Fruit fly (Drosophila melanogaster) whole organism, embryonic: ENCODE data around the gene Rcd2.

Source experiments
- Awh ChIP-seq: fragments of 200-800 bp; sonication (Bioruptor generic); IDR thresholded peaks from 2 replicates; pipeline ENCODE4, ENCODE4 v1.3.6; 2022; ENCODE audit warnings: missing biosample characterization, missing genetic modification characterization
- CG10431 ChIP-seq: fragments of 200-800 bp; sonication (Bioruptor generic); optimal IDR thresholded peaks from 3 replicates; lab custom pipeline; 2018; ENCODE audit warnings: missing biosample characterization, mild to moderate bottlenecking, missing genetic modification characterization
- CG12104 ChIP-seq: fragments of 200-800 bp; sonication (Bioruptor generic); optimal IDR thresholded peaks from 3 replicates; lab custom pipeline; 2016; ENCODE audit warnings: missing biosample characterization, missing genetic modification characterization
- CG13624 ChIP-seq: fragments of 200-800 bp; sonication (Bioruptor generic); optimal IDR thresholded peaks from 2 replicates; lab custom pipeline; 2016; ENCODE audit warnings: missing biosample characterization, missing genetic modification characterization
- CG1602 ChIP-seq: fragments of 200-800 bp; sonication (Bioruptor generic); optimal IDR thresholded peaks from 3 replicates; lab custom pipeline; 2016; ENCODE audit warnings: missing biosample characterization, missing genetic modification characterization
- CG17359 ChIP-seq: fragments of 200-800 bp; sonication (Bioruptor generic); optimal IDR thresholded peaks from 3 replicates; lab custom pipeline; 2018; ENCODE audit warnings: missing biosample characterization, mild to moderate bottlenecking, missing genetic modification characterization, moderate library complexity
- CG18011 ChIP-seq: fragments of 200-800 bp; sonication (Bioruptor generic); optimal IDR thresholded peaks from 2 replicates; lab custom pipeline; 2017; ENCODE audit warnings: missing biosample characterization, missing genetic modification characterization, mild to moderate bottlenecking, moderate library complexity, missing genotype
- CG18619 ChIP-seq: fragments of 200-800 bp; sonication (Bioruptor generic); optimal IDR thresholded peaks from 3 replicates; lab custom pipeline; 2017; ENCODE audit warnings: missing biosample characterization, mild to moderate bottlenecking, missing genetic modification characterization
- CG2202 ChIP-seq: fragments of 200-800 bp; sonication (Bioruptor generic); optimal IDR thresholded peaks from 2 replicates; lab custom pipeline; 2018; ENCODE audit warnings: missing biosample characterization, mild to moderate bottlenecking, missing genetic modification characterization
- CG2678 ChIP-seq: fragments of 200-800 bp; sonication (Bioruptor generic); optimal IDR thresholded peaks from 3 replicates; lab custom pipeline; 2019; ENCODE audit warnings: missing biosample characterization, mild to moderate bottlenecking, missing genetic modification characterization, moderate library complexity
- CG2712 ChIP-seq: fragments of 200-800 bp; optimal IDR thresholded peaks from 3 replicates; lab custom pipeline; 2019; ENCODE audit warnings: missing biosample characterization, mild to moderate bottlenecking, missing genetic modification characterization, moderate library complexity
- CG31224 ChIP-seq: fragments of 200-800 bp; sonication (Bioruptor generic); IDR thresholded peaks from 2 replicates; pipeline ENCODE4 v1.3.6; 2022; ENCODE audit warnings: missing biosample characterization, missing genetic modification characterization
- CG31365 ChIP-seq: fragments of 200-800 bp; sonication (Bioruptor generic); optimal IDR thresholded peaks from 2 replicates; lab custom pipeline; 2018; ENCODE audit warnings: missing biosample characterization, mild to moderate bottlenecking, missing genetic modification characterization
- CG32767 ChIP-seq: fragments of 200-800 bp; sonication (Bioruptor generic); IDR thresholded peaks from 2 replicates; pipeline ENCODE4 v1.3.6; 2022; ENCODE audit warnings: missing biosample characterization, missing genetic modification characterization
- CG8944 ChIP-seq: fragments of 200-800 bp; sonication (Bioruptor generic); optimal IDR thresholded peaks from 3 replicates; lab custom pipeline; 2016; ENCODE audit warnings: missing biosample characterization, missing genetic modification characterization
- CG9876 ChIP-seq: fragments of 200-800 bp; sonication (Bioruptor generic); optimal IDR thresholded peaks from 2 replicates; lab custom pipeline; 2016; ENCODE audit warnings: missing biosample characterization, missing genetic modification characterization
- CHES-1-like ChIP-seq: fragments of 200-800 bp; sonication (Bioruptor generic); optimal IDR thresholded peaks from 2 replicates; lab custom pipeline; 2016; ENCODE audit warnings: missing biosample characterization, missing genetic modification characterization
- Dad ChIP-seq: fragments of 200-800 bp; sonication (Bioruptor generic); optimal IDR thresholded peaks from 3 replicates; lab custom pipeline; 2016; ENCODE audit warnings: missing biosample characterization, missing genetic modification characterization
- E2f1 ChIP-seq: fragments of 200-800 bp; sonication (Bioruptor generic); IDR thresholded peaks from 2 replicates; pipeline ENCODE4 v1.3.6; 2022; ENCODE audit warnings: missing biosample characterization, missing genetic modification characterization
- Ets65A ChIP-seq: fragments of 200-800 bp; sonication (Bioruptor generic); peaks from one replicate; lab custom pipeline; 2016; ENCODE audit warnings: missing biosample characterization, missing genetic modification characterization
- Hmr ChIP-seq: fragments of 200-800 bp; sonication (Bioruptor generic); optimal IDR thresholded peaks from 3 replicates; lab custom pipeline; 2017; ENCODE audit warnings: mild to moderate bottlenecking, missing biosample characterization, missing genetic modification reagents, missing genetic modification characterization
- Hr39 ChIP-seq: fragments of >200 bp; optimal IDR thresholded peaks from 2 replicates; lab custom pipeline; 2017
- Neu2 ChIP-seq: fragments of 200-800 bp; sonication (Bioruptor generic); optimal IDR thresholded peaks from 3 replicates; lab custom pipeline; 2016; ENCODE audit warnings: missing biosample characterization, missing genetic modification characterization, borderline replicate concordance
- Pdp1 ChIP-seq, 2 experiments: fragments of 200-800 bp; sonication (Bioruptor generic); optimal IDR thresholded peaks; 3 replicates each; lab custom pipeline; 2016; ENCODE audit warnings: missing biosample characterization in 2 of 2, missing genetic modification characterization in 2 of 2, mild to moderate bottlenecking in 1 of 2, moderate library complexity in 1 of 2
- Poxn ChIP-seq: fragments of 200-800 bp; sonication (Bioruptor generic); IDR thresholded peaks from 2 replicates; pipeline ENCODE4 v1.3.6; 2022; ENCODE audit warnings: missing biosample characterization, missing genetic modification characterization
- Rx ChIP-seq: fragments of 200-800 bp; sonication (Bioruptor generic); IDR thresholded peaks from 2 replicates; pipeline ENCODE4 v1.3.6; 2022; ENCODE audit warnings: missing biosample characterization, missing genetic modification characterization
- Side ChIP-seq: fragments of 200-800 bp; sonication (Bioruptor generic); optimal IDR thresholded peaks from 2 replicates; lab custom pipeline; 2016; ENCODE audit warnings: missing biosample characterization, missing genetic modification characterization
- Sox100B ChIP-seq: fragments of 200-800 bp; sonication (Bioruptor generic); optimal IDR thresholded peaks from 3 replicates; lab custom pipeline; 2018; ENCODE audit warnings: missing biosample characterization, mild to moderate bottlenecking, missing genetic modification characterization
- Ssrp ChIP-seq: fragments of 200-800 bp; sonication (Bioruptor generic); optimal IDR thresholded peaks from 2 replicates; lab custom pipeline; 2018; ENCODE audit warnings: missing biosample characterization, mild to moderate bottlenecking, missing genetic modification characterization, moderate library complexity
- Trl ChIP-seq, 3 experiments: fragments of >200 bp in 2 of 3; fragments of 200-800 bp in 1 of 3; sonication (Bioruptor generic) in 1 of 3; optimal IDR thresholded peaks; 2 replicates in 1 of 3; 3 replicates in 2 of 3; lab custom pipeline; 2016 to 2017; ENCODE audit warnings: missing biosample characterization in 1 of 3, missing genetic modification characterization in 1 of 3
- ara ChIP-seq: fragments of 200-800 bp; sonication (Bioruptor generic); IDR thresholded peaks from 2 replicates; pipeline ENCODE4 v1.3.6; 2022; ENCODE audit warnings: missing biosample characterization, missing genetic modification characterization
- ci ChIP-seq: fragments of 200-800 bp; sonication (Bioruptor generic); IDR thresholded peaks from 3 replicates; pipeline ENCODE4 v1.3.6; 2022; ENCODE audit warnings: missing biosample characterization, missing genetic modification characterization
- corto ChIP-seq: fragments of 200-800 bp; sonication (Bioruptor generic); optimal IDR thresholded peaks from 2 replicates; lab custom pipeline; 2016; ENCODE audit warnings: missing biosample characterization, mild to moderate bottlenecking, missing genetic modification characterization, moderate library complexity
- dan ChIP-seq: fragments of 200-800 bp; sonication (Bioruptor generic); IDR thresholded peaks from 2 replicates; pipeline ENCODE4 v1.3.6; 2022; ENCODE audit warnings: missing biosample characterization, missing genetic modification characterization
- dmrt11E ChIP-seq: fragments of 200-800 bp; sonication (Bioruptor generic); optimal IDR thresholded peaks from 3 replicates; lab custom pipeline; 2018; ENCODE audit warnings: missing biosample characterization, mild to moderate bottlenecking, missing genetic modification characterization, moderate library complexity
- dpn ChIP-seq, 2 experiments: fragments of 200-800 bp; sonication (Bioruptor generic); optimal IDR thresholded peaks; 3 replicates each; lab custom pipeline; 2016; ENCODE audit warnings: missing biosample characterization in 2 of 2, missing genetic modification characterization in 2 of 2
- en ChIP-seq: fragments of 200-800 bp; sonication (Bioruptor generic); optimal IDR thresholded peaks from 2 replicates; lab custom pipeline; 2016; ENCODE audit warnings: missing biosample characterization, missing genetic modification characterization
- her ChIP-seq: fragments of 200-800 bp; sonication (Bioruptor generic); optimal IDR thresholded peaks from 2 replicates; lab custom pipeline; 2016; ENCODE audit warnings: missing biosample characterization, missing genetic modification characterization
- jumu ChIP-seq: fragments of 200-800 bp; sonication (Bioruptor generic); optimal IDR thresholded peaks from 3 replicates; lab custom pipeline; 2016; ENCODE audit warnings: missing biosample characterization, missing genetic modification characterization
- nerfin-1 ChIP-seq: fragments of 200-800 bp; sonication (Bioruptor generic); optimal IDR thresholded peaks from 3 replicates; lab custom pipeline; 2019; ENCODE audit warnings: missing biosample characterization, mild to moderate bottlenecking, missing genetic modification characterization, moderate library complexity
- onecut ChIP-seq: fragments of 200-800 bp; sonication (Bioruptor generic); IDR thresholded peaks from 2 replicates; pipeline ENCODE4 v1.3.6; 2022; ENCODE audit warnings: missing biosample characterization, missing genetic modification characterization
- pan ChIP-seq, 4 experiments: fragments of >200 bp in 3 of 4; fragments of 200-800 bp in 1 of 4; sonication (Bioruptor generic) in 1 of 4; optimal IDR thresholded peaks in 3 of 4; IDR thresholded peaks in 1 of 4; 2 replicates each; pipeline versions ENCODE4 v1.3.6 to Lab custom; 2017 to 2022; ENCODE audit warnings: missing biosample characterization in 2 of 4, missing genetic modification characterization in 2 of 4, mixed read lengths in 1 of 4
- peb ChIP-seq: fragments of 200-800 bp; sonication (Bioruptor generic); IDR thresholded peaks from 2 replicates; pipeline ENCODE4 v1.3.6; 2022; ENCODE audit warnings: missing biosample characterization, missing genetic modification characterization
- pfk ChIP-seq: fragments of 200-800 bp; sonication (Bioruptor generic); optimal IDR thresholded peaks from 2 replicates; lab custom pipeline; 2018; ENCODE audit warnings: missing biosample characterization, mild to moderate bottlenecking, missing genetic modification characterization, moderate library complexity
- pzg ChIP-seq: fragments of 200-800 bp; sonication (Bioruptor generic); optimal IDR thresholded peaks from 3 replicates; lab custom pipeline; 2018; ENCODE audit warnings: missing biosample characterization, mild to moderate bottlenecking, missing genetic modification characterization, moderate library complexity
- sens ChIP-seq: fragments of 200-800 bp; sonication (Bioruptor generic); peaks from one replicate; lab custom pipeline; 2016; ENCODE audit warnings: missing biosample characterization, missing genetic modification characterization
- sens-2 ChIP-seq: fragments of 200-800 bp; sonication (Bioruptor generic); IDR thresholded peaks from 2 replicates; pipeline ENCODE4 v1.3.6; 2022; ENCODE audit warnings: missing biosample characterization, missing genetic modification characterization
- sim ChIP-seq: fragments of 200-800 bp; sonication (Bioruptor generic); IDR thresholded peaks from 2 replicates; pipeline ENCODE4 v1.3.6; 2022; ENCODE audit warnings: missing biosample characterization, missing genetic modification characterization
- slou ChIP-seq: fragments of 200-800 bp; sonication (Bioruptor generic); optimal IDR thresholded peaks from 3 replicates; lab custom pipeline; 2016; ENCODE audit warnings: missing biosample characterization, missing genetic modification characterization

Gene Rcd2

dm6 chr3L:20517897-20518804 is 22.1 kb downstream of the Rcd2 start (continued):
- TF ChIP-seq Trl (optimal IDR thresholded peaks at IDR 0.05; lab: Kevin White, UChicago): peak in 1 of 2 experiments; percentile 43
- no peak for TF ChIP-seq Trl (GFP tag; optimal IDR thresholded peaks at IDR 0.05; lab: Kevin White, UChicago)
- TF ChIP-seq CG1602 (GFP tag; lab: Kevin White, UChicago): no peak
- peak; percentile 17 for TF ChIP-seq jumu (GFP tag; lab: Kevin White, UChicago)
- no peak for TF ChIP-seq Dad (GFP tag; lab: Kevin White, UChicago)
- TF ChIP-seq peb (GFP tag; lab: Robert Waterston, UW): no peak
- TF ChIP-seq Poxn (GFP tag; lab: Robert Waterston, UW): no peak
- TF ChIP-seq ara (GFP tag; lab: Robert Waterston, UW): 0 out of 2 replicates have a peak, but pooled peaks have one; percentile 22
- TF ChIP-seq CG18011 (GFP tag; lab: Kevin White, UChicago): no peak
- TF ChIP-seq dmrt11E: peak; percentile 5
- TF ChIP-seq CG2678: peak; percentile 61
- TF ChIP-seq dpn (GFP tag; optimal IDR thresholded peaks at IDR 0.05; lab: Kevin White, UChicago): peak in 1 of 2 experiments; percentile 5
- TF ChIP-seq CG12104 (GFP tag; lab: Kevin White, UChicago): no peak
- no peak for TF ChIP-seq CG2202 (tag; lab: Kevin White, UChicago)
- TF ChIP-seq her (GFP tag; lab: Kevin White, UChicago): no peak
- peak; percentile 30 for TF ChIP-seq Hmr (GFP tag; lab: Kevin White, UChicago)
- TF ChIP-seq sens: peak; percentile 45
- no peak for TF ChIP-seq sens-2 (GFP tag; lab: Robert Waterston, UW)
- TF ChIP-seq CG31365 (tag; lab: Kevin White, UChicago): no peak
- TF ChIP-seq sim: no peak
- TF ChIP-seq E2f1 (GFP tag; lab: Robert Waterston, UW): no peak
- no peak for TF ChIP-seq slou (GFP tag; lab: Kevin White, UChicago)
- TF ChIP-seq CG8944 (GFP tag; lab: Kevin White, UChicago): no peak
- TF ChIP-seq en: no peak
- TF ChIP-seq CG32767 (GFP tag; lab: Robert Waterston, UW): no peak
- TF ChIP-seq CG10431: no peak
- peak; percentile 74 for TF ChIP-seq Ets65A (GFP tag; lab: Kevin White, UChicago)
- peak; percentile 66 for TF ChIP-seq CG13624
- TF ChIP-seq Sox100B: peak; percentile 10
- peak; percentile 43 for TF ChIP-seq corto (GFP tag; lab: Kevin White, UChicago)
- no peak for TF ChIP-seq pfk
- TF ChIP-seq CG9876 (GFP tag; lab: Kevin White, UChicago): no peak
- TF ChIP-seq onecut (GFP tag; lab: Robert Waterston, UW): no peak
- TF ChIP-seq Rx (GFP tag; lab: Robert Waterston, UW): no peak; the same call in 1 of the 2 replicates
- TF ChIP-seq pan (optimal IDR thresholded peaks at IDR 0.05; lab: Kevin White, UChicago): no peak
- peak in 1 of 2 experiments; percentile 62 for TF ChIP-seq pan (GFP tag; optimal IDR thresholded peaks at IDR 0.05 in 1 of 2, IDR thresholded peaks at IDR 0.05 in 1 of 2)
- no peak for TF ChIP-seq Awh (GFP tag; lab: Robert Waterston, UW)
- TF ChIP-seq Neu2: no peak
- peak; percentile 33 for TF ChIP-seq CG2712 (tag; lab: Kevin White, UChicago)
- TF ChIP-seq Ssrp: no peak
- TF ChIP-seq ci (GFP tag; lab: Robert Waterston, UW): no peak
- no peak for TF ChIP-seq dan (GFP tag; lab: Robert Waterston, UW)
- TF ChIP-seq CHES-1-like (GFP tag; lab: Kevin White, UChicago): no peak
- peak in 1 of 2 experiments; percentile 62 for TF ChIP-seq Pdp1 (GFP tag; optimal IDR thresholded peaks at IDR 0.05; lab: Kevin White, UChicago)
- TF ChIP-seq CG18619: peak; percentile 3
- no peak for TF ChIP-seq CG17359 (tag; lab: Kevin White, UChicago)
- TF ChIP-seq Side (GFP tag; lab: Kevin White, UChicago): peak; percentile 17
- TF ChIP-seq Hr39 (lab: Kevin White, UChicago): no peak
- no peak for TF ChIP-seq nerfin-1
- TF ChIP-seq CG31224: no peak
- no peak for TF ChIP-seq pzg (GFP tag; lab: Kevin White, UChicago)
